Worm (Caenorhabditis elegans) whole organism, L2 larva: ENCODE results near the gene cnc-6.

ENCODE experiments used
- alr-1 ChIP-seq: fragments of 150-350 bp; optimal IDR thresholded peaks from 2 replicates; lab custom pipeline; 2014; ENCODE audit warnings: missing biosample characterization, missing genetic modification characterization
- ceh-16 ChIP-seq: fragments of 150-350 bp; optimal IDR thresholded peaks from 2 replicates; lab custom pipeline; 2014; ENCODE audit warnings: missing biosample characterization, missing genetic modification characterization
- skn-1 ChIP-seq: sonication (generic microtip); optimal IDR thresholded peaks from 2 replicates; lab custom pipeline; 2017; ENCODE audit warnings: missing biosample characterization, missing genetic modification characterization

- TF ChIP-seq skn-1 (no peak), alr-1 (tag; lab: Kevin White, UChicago) (no peak), ceh-16 (tag; lab: Kevin White, UChicago) (no peak)
Observed at ce11 chrIII:1803000-1803399, 39.7 kb downstream of the cnc-6 start.
